Worm (Caenorhabditis elegans): Measurements from ENCODE around the gene mrpl-44.

Gene mrpl-44

ce11 chrIII:9052371-9052978 lies 36.7 kb downstream of the mrpl-44 start (continued):
- TF ChIP-seq tbp1 (GFP tag; optimal IDR thresholded peaks at IDR 0.05): peak; percentile 36
- TF ChIP-seq ceh-79 (tag; optimal IDR thresholded peaks at IDR 0.05): peak; percentile 38
- peak; percentile 85 for TF ChIP-seq let-526 (GFP tag; IDR thresholded peaks at IDR 0.05)
- TF ChIP-seq pha-4 (tag; optimal IDR thresholded peaks at IDR 0.05): no peak
- TF ChIP-seq T26A5.8 (tag; optimal IDR thresholded peaks at IDR 0.05): no peak
- TF ChIP-seq F37B4.10 (GFP tag; IDR thresholded peaks at IDR 0.05): no peak
- TF ChIP-seq snpc-3.4 (tag; optimal IDR thresholded peaks at IDR 0.05): no peak
- TF ChIP-seq cebp-1 (GFP tag; IDR thresholded peaks at IDR 0.05): no peak
- TF ChIP-seq cebp-1 (tag; optimal IDR thresholded peaks at IDR 0.05): peak; percentile 70
- no peak for TF ChIP-seq dpff-1 (tag; optimal IDR thresholded peaks at IDR 0.05)
- no peak for TF ChIP-seq Y67H2A.10 (GFP tag; conservative IDR thresholded peaks at IDR 0.05)
- TF ChIP-seq chd-7 (tag; optimal IDR thresholded peaks at IDR 0.05): peak; percentile 76
- no peak for TF ChIP-seq lin-35 (GFP tag; optimal IDR thresholded peaks at IDR 0.05)
- no peak for TF ChIP-seq bed-2 (GFP tag; IDR thresholded peaks at IDR 0.05)
- no peak for TF ChIP-seq unc-130 (GFP tag; optimal IDR thresholded peaks at IDR 0.05)
- 0 out of 2 replicates have a peak, but pooled peaks have one; percentile 19 for TF ChIP-seq egrh-3 (GFP tag; IDR thresholded peaks at IDR 0.05)
- TF ChIP-seq ceh-27 (GFP tag; optimal IDR thresholded peaks at IDR 0.05): peak; percentile 45
- no peak for TF ChIP-seq ZK185.1 (tag; optimal IDR thresholded peaks at IDR 0.05; ENCODE audit: poor library complexity, severe bottlenecking)
- TF ChIP-seq ztf-25 (GFP tag; IDR thresholded peaks at IDR 0.05): no peak
- TF ChIP-seq tlf-1 (GFP tag; optimal IDR thresholded peaks at IDR 0.05): no peak
- TF ChIP-seq atf-7 (tag; optimal IDR thresholded peaks at IDR 0.05): no peak
- no peak for TF ChIP-seq nhr-179 (tag; optimal IDR thresholded peaks at IDR 0.05)
- TF ChIP-seq aptf-3 (GFP tag; IDR thresholded peaks at IDR 0.05): 0 out of 2 replicates have a peak, but pooled peaks have one; percentile 86
- no peak for TF ChIP-seq T07F8.4 (tag; optimal IDR thresholded peaks at IDR 0.05)
- no peak for TF ChIP-seq efl-1 (GFP tag; optimal IDR thresholded peaks at IDR 0.05)
- no peak for TF ChIP-seq bed-1 (GFP tag; IDR thresholded peaks at IDR 0.05)
- no peak for TF ChIP-seq him-1 (tag; optimal IDR thresholded peaks at IDR 0.05)
- no peak for TF ChIP-seq mel-28 (tag; optimal IDR thresholded peaks at IDR 0.05; ENCODE audit: borderline replicate concordance)
- peak; percentile 50 for TF ChIP-seq B0035.1 (tag; optimal IDR thresholded peaks at IDR 0.05)
- no peak for TF ChIP-seq athp-1 (tag; optimal IDR thresholded peaks at IDR 0.05)
- TF ChIP-seq pbrm-1 (GFP tag; IDR thresholded peaks at IDR 0.05): peak; percentile 70; the same call in 1 of the 2 replicates
- 0 out of 2 replicates have a peak, but pooled peaks have one; percentile 11 for TF ChIP-seq madf-6 (GFP tag; IDR thresholded peaks at IDR 0.05)
- TF ChIP-seq rec-8 (tag; optimal IDR thresholded peaks at IDR 0.05): no peak
- TF ChIP-seq lir-1 (GFP tag; conservative IDR thresholded peaks at IDR 0.05): no peak
- TF ChIP-seq F22D6.2 (tag; optimal IDR thresholded peaks at IDR 0.05): no peak
- no peak for TF ChIP-seq hmg-20 (GFP tag; IDR thresholded peaks at IDR 0.05)
- TF ChIP-seq snpc-4 (GFP tag; optimal IDR thresholded peaks at IDR 0.05): no peak
- TF ChIP-seq snpc-4 (tag; optimal IDR thresholded peaks at IDR 0.05): peak in 1 of 4 experiments; percentile 54
- TF ChIP-seq nhr-90 (tag; optimal IDR thresholded peaks at IDR 0.05): peak; percentile 45
- TF ChIP-seq ztf-3 (GFP tag; optimal IDR thresholded peaks at IDR 0.05): peak; percentile 60
- no peak for TF ChIP-seq fkh-3 (tag; optimal IDR thresholded peaks at IDR 0.05)
- TF ChIP-seq ceh-40 (GFP tag; IDR thresholded peaks at IDR 0.05): peak; percentile 72; the same call in 1 of the 2 replicates
- no peak for TF ChIP-seq lag-1 (GFP tag; IDR thresholded peaks at IDR 0.05)
- TF ChIP-seq aptf-2 (GFP tag; conservative IDR thresholded peaks at IDR 0.05): no peak
- peak; percentile 21; the same call in 1 of the 2 replicates for TF ChIP-seq Y95B8A.8 (GFP tag; IDR thresholded peaks at IDR 0.05)
- no peak; the same call in 1 of the 2 replicates for TF ChIP-seq ekl-4 (GFP tag; IDR thresholded peaks at IDR 0.05)
- no peak for TF ChIP-seq ceh-91 (GFP tag; IDR thresholded peaks at IDR 0.05)
- TF ChIP-seq cebp-2 (GFP tag; IDR thresholded peaks at IDR 0.05): peak; percentile 68; the same call in 1 of the 2 replicates

All from whole organism, young adult.